Worm (Caenorhabditis elegans): Measurements from ENCODE around the gene nhr-98.

- TF ChIP-seq lin-39 (tag; optimal IDR thresholded peaks at IDR 0.05) (no peak), skn-1 (tag; optimal IDR thresholded peaks at IDR 0.05) (no peak), nhr-25 (tag; optimal IDR thresholded peaks at IDR 0.05) (no peak), snpc-4 (tag; optimal IDR thresholded peaks at IDR 0.05) (no peak), mdl-1 (tag; optimal IDR thresholded peaks at IDR 0.05) (no peak), nhr-6 (tag; optimal IDR thresholded peaks at IDR 0.05) (no peak), ztf-4 (tag; optimal IDR thresholded peaks at IDR 0.05) (no peak)
Observed at ce11 chrV:432991-433390, 20.7 kb upstream of the nhr-98 start.
